Worm (Caenorhabditis elegans) whole organism, mixed stage, embryonic: ENCODE results near the gene C25B8.8.

Source experiments
- unc-62 ChIP-seq: fragments of 150-350 bp; optimal IDR thresholded peaks from 2 replicates; lab custom pipeline; 2014; ENCODE audit warnings: missing biosample characterization, missing genetic modification reagents, missing genetic modification characterization
- ztf-11 ChIP-seq: fragments of 150-350 bp; optimal IDR thresholded peaks from 2 replicates; lab custom pipeline; 2014; ENCODE audit warnings: missing biosample characterization, missing genetic modification characterization

DNA sequence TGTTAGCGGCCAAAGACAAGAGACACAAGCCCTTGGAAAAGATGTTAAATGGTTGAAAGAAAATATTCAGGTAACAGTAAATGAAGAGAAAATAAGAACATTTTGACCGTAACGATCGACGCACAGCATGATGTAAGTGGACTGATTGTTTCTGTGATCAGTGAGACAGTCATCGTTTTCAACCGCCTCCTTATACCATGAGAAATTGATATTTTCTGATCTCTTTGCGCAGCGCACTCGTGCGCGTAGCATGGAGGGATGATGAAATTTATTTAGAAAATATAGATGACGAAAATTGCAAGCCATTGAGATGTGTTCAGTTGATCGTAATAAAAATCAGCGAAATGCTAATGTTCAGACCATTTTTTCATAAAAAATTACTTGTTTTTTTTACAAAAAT lies 39.8 kb downstream of the C25B8.8 start:
- TF ChIP-seq ztf-11 (tag; lab: Kevin White, UChicago) (no peak), unc-62 (GFP tag; lab: Kevin White, UChicago) (no peak)
